Worm (Caenorhabditis elegans) whole organism, L2 larva: ENCODE data around the gene T26H5.11.

Source experiments
- C34F6.9 ChIP-seq: fragments of 150-350 bp; optimal IDR thresholded peaks from 2 replicates; lab custom pipeline; 2014; ENCODE audit warnings: missing biosample characterization, missing genetic modification characterization
- F13H6.1 ChIP-seq: sonication (generic microtip); optimal IDR thresholded peaks from 2 replicates; lab custom pipeline; 2016; ENCODE audit warnings: missing genetic modification characterization, missing compliant biosample characterization
- Y55F3AM.14 ChIP-seq: fragments of 200-800 bp; sonication (Bioruptor generic); optimal IDR thresholded peaks from 2 replicates; lab custom pipeline; 2018; ENCODE audit warnings: mild to moderate bottlenecking, missing genetic modification characterization, missing compliant biosample characterization
- ZK546.5 ChIP-seq: sonication (generic microtip); optimal IDR thresholded peaks from 2 replicates; lab custom pipeline; 2017; ENCODE audit warnings: missing biosample characterization, missing genetic modification characterization
- alr-1 ChIP-seq: fragments of 150-350 bp; optimal IDR thresholded peaks from 2 replicates; lab custom pipeline; 2014; ENCODE audit warnings: missing biosample characterization, missing genetic modification characterization
- aly-2 ChIP-seq: fragments of 150-350 bp; optimal IDR thresholded peaks from 2 replicates; lab custom pipeline; 2014; ENCODE audit warnings: missing biosample characterization, missing genetic modification characterization
- ama-1 ChIP-seq: fragments of 150-350 bp; optimal IDR thresholded peaks from 2 replicates; lab custom pipeline; 2018; ENCODE audit warnings: inconsistent platforms
- blmp-1 ChIP-seq: sonication (generic microtip); optimal IDR thresholded peaks from 2 replicates; lab custom pipeline; 2017; ENCODE audit warnings: missing genetic modification characterization, mild to moderate bottlenecking, missing compliant biosample characterization, antibody characterized with exemption, moderate library complexity; ENCODE audit not compliant: insufficient read depth
- ceh-16 ChIP-seq: fragments of 150-350 bp; optimal IDR thresholded peaks from 2 replicates; lab custom pipeline; 2014; ENCODE audit warnings: missing biosample characterization, missing genetic modification characterization
- ceh-82 ChIP-seq: fragments of 150-350 bp; optimal IDR thresholded peaks from 2 replicates; lab custom pipeline; 2014; ENCODE audit warnings: missing biosample characterization, missing genetic modification characterization
- dmd-4 ChIP-seq: sonication (generic microtip); optimal IDR thresholded peaks from 2 replicates; lab custom pipeline; 2017; ENCODE audit warnings: missing biosample characterization, missing genetic modification characterization
- egl-27 ChIP-seq: sonication (generic microtip); optimal IDR thresholded peaks from 3 replicates; lab custom pipeline; 2017; ENCODE audit warnings: missing biosample characterization, missing genetic modification reagents, missing genetic modification characterization
- elt-1 ChIP-seq: fragments of 150-350 bp; optimal IDR thresholded peaks from 2 replicates; lab custom pipeline; 2014; ENCODE audit warnings: missing biosample characterization, missing genetic modification characterization
- elt-3 ChIP-seq: sonication (generic microtip); optimal IDR thresholded peaks from 2 replicates; lab custom pipeline; 2017; ENCODE audit warnings: missing biosample characterization, missing genetic modification characterization
- fos-1 ChIP-seq: fragments of 150-350 bp; optimal IDR thresholded peaks from 2 replicates; lab custom pipeline; 2014; ENCODE audit warnings: missing biosample characterization, missing genetic modification characterization
- lin-11 ChIP-seq: fragments of 150-350 bp; sonication (generic microtip); optimal IDR thresholded peaks from 2 replicates; lab custom pipeline; 2014; ENCODE audit warnings: missing biosample characterization, missing genetic modification characterization, inconsistent platforms, mixed read lengths
- lin-13 ChIP-seq: fragments of 150-350 bp; optimal IDR thresholded peaks from 2 replicates; lab custom pipeline; 2014; ENCODE audit warnings: missing biosample characterization, missing genetic modification reagents, missing genetic modification characterization
- lin-39 ChIP-seq: fragments of 150-350 bp; optimal IDR thresholded peaks from 2 replicates; lab custom pipeline; 2014; ENCODE audit warnings: missing biosample characterization, missing genetic modification reagents, missing genetic modification characterization
- lsy-2 ChIP-seq, 2 experiments: fragments of 150-350 bp in 1 of 2; sonication (generic microtip) in 1 of 2; optimal IDR thresholded peaks; 2 replicates each; lab custom pipeline; 2014 to 2017; ENCODE audit warnings: missing biosample characterization in 2 of 2, missing genetic modification characterization in 2 of 2
- mab-5 ChIP-seq: fragments of 150-350 bp; optimal IDR thresholded peaks from 2 replicates; lab custom pipeline; 2014; ENCODE audit warnings: missing biosample characterization, missing genetic modification characterization
- mbf-1 ChIP-seq: sonication (generic microtip); optimal IDR thresholded peaks from 2 replicates; lab custom pipeline; 2017; ENCODE audit warnings: missing biosample characterization, missing genetic modification characterization
- mdl-1 ChIP-seq, 2 experiments: fragments of 150-350 bp in 1 of 2; sonication (generic microtip) in 1 of 2; optimal IDR thresholded peaks; 2 replicates each; lab custom pipeline; 2017; ENCODE audit warnings: missing biosample characterization in 2 of 2, missing genetic modification characterization in 2 of 2
- nhr-11 ChIP-seq: fragments of 150-350 bp; optimal IDR thresholded peaks from 2 replicates; lab custom pipeline; 2014; ENCODE audit warnings: missing biosample characterization, missing genetic modification characterization
- nhr-21 ChIP-seq: fragments of 150-350 bp; optimal IDR thresholded peaks from 2 replicates; lab custom pipeline; 2014; ENCODE audit warnings: missing biosample characterization, missing genetic modification characterization
- nhr-237 ChIP-seq: fragments of 150-350 bp; optimal IDR thresholded peaks from 2 replicates; lab custom pipeline; 2014; ENCODE audit warnings: missing biosample characterization, missing genetic modification characterization
- nhr-25 ChIP-seq: fragments of 150-350 bp; sonication (generic microtip); optimal IDR thresholded peaks from 3 replicates; lab custom pipeline; 2014; ENCODE audit warnings: missing biosample characterization, missing genetic modification characterization
- nhr-6 ChIP-seq: fragments of 150-350 bp; optimal IDR thresholded peaks from 2 replicates; lab custom pipeline; 2014; ENCODE audit warnings: missing biosample characterization, missing genetic modification characterization
- nhr-77 ChIP-seq: fragments of 150-350 bp; optimal IDR thresholded peaks from 2 replicates; lab custom pipeline; 2014; ENCODE audit warnings: missing biosample characterization, missing genetic modification characterization
- peb-1 ChIP-seq: fragments of 150-350 bp; optimal IDR thresholded peaks from 2 replicates; lab custom pipeline; 2014; ENCODE audit warnings: missing biosample characterization, missing genetic modification characterization
- sem-4 ChIP-seq: fragments of 150-350 bp; optimal IDR thresholded peaks from 2 replicates; lab custom pipeline; 2014; ENCODE audit warnings: missing biosample characterization, missing genetic modification reagents, missing genetic modification characterization
- skn-1 ChIP-seq: sonication (generic microtip); optimal IDR thresholded peaks from 2 replicates; lab custom pipeline; 2017; ENCODE audit warnings: missing biosample characterization, missing genetic modification characterization
- sma-3 ChIP-seq: sonication (generic microtip); optimal IDR thresholded peaks from 2 replicates; lab custom pipeline; 2016; ENCODE audit warnings: missing genetic modification reagents, missing genetic modification characterization, missing compliant biosample characterization
- sma-9 ChIP-seq, 2 experiments: fragments of 150-350 bp in 1 of 2; sonication (generic microtip) in 1 of 2; optimal IDR thresholded peaks; 2 replicates each; lab custom pipeline; 2014 to 2016; ENCODE audit warnings: missing genetic modification characterization in 2 of 2, mild to moderate bottlenecking in 1 of 2, missing biosample characterization in 1 of 2, missing compliant biosample characterization in 1 of 2, missing genetic modification reagents in 1 of 2, moderate library complexity in 1 of 2
- unc-55 ChIP-seq: fragments of 150-350 bp; sonication (generic microtip); optimal IDR thresholded peaks from 3 replicates; lab custom pipeline; 2014; ENCODE audit warnings: missing biosample characterization, missing genetic modification reagents, missing genetic modification characterization
- unc-62 ChIP-seq: fragments of 150-350 bp; optimal IDR thresholded peaks from 2 replicates; lab custom pipeline; 2014; ENCODE audit warnings: missing biosample characterization, missing genetic modification reagents, missing genetic modification characterization
- zag-1 ChIP-seq: fragments of 150-350 bp; optimal IDR thresholded peaks from 2 replicates; lab custom pipeline; 2014; ENCODE audit warnings: missing biosample characterization, missing genetic modification characterization
- ztf-4 ChIP-seq: fragments of 150-350 bp; optimal IDR thresholded peaks from 2 replicates; lab custom pipeline; 2014; ENCODE audit warnings: missing biosample characterization, missing genetic modification characterization

Gene T26H5.11

ce11 chrV:15413847-15414246, 30.2 kb downstream of the T26H5.11 start, which contains the start of gene srh-264:
Gene srh-264 (plus strand): TSS chrV:15414147.
- TF ChIP-seq blmp-1 (tag; lab: Kevin White, UChicago) (no peak), nhr-11 (tag; lab: Kevin White, UChicago) (no peak), skn-1 (tag; lab: Kevin White, UChicago) (no peak), ZK546.5 (no peak), alr-1 (no peak), ceh-16 (no peak), aly-2 (no peak), zag-1 (tag; lab: Kevin White, UChicago) (no peak), lin-13 (GFP tag; lab: Kevin White, UChicago) (no peak), unc-55 (GFP tag; lab: Kevin White, UChicago) (no peak), dmd-4 (tag; lab: Kevin White, UChicago) (no peak), mab-5 (no peak), mbf-1 (tag; lab: Kevin White, UChicago) (no peak), lin-39 (no peak)

- TF ChIP-seq nhr-6 (tag; lab: Kevin White, UChicago) (no peak), nhr-77 (no peak), zag-1 (tag; lab: Kevin White, UChicago) (no peak), nhr-21 (no peak), sma-3 (no peak), ama-1 (lab: Kevin White, UChicago) (no peak), nhr-25 (no peak), elt-1 (no peak), alr-1 (no peak), C34F6.9 (tag; lab: Kevin White, UChicago) (no peak), lin-39 (no peak), Y55F3AM.14 (GFP tag; lab: Kevin White, UChicago) (no peak), ceh-82 (tag; lab: Kevin White, UChicago) (no peak), F13H6.1 (no peak), sem-4 (tag; lab: Kevin White, UChicago) (no peak), fos-1 (tag; lab: Kevin White, UChicago) (no peak), sma-9 (GFP tag; optimal IDR thresholded peaks at IDR 0.05; lab: Kevin White, UChicago) (no peak), sma-9 (tag; optimal IDR thresholded peaks at IDR 0.05; lab: Kevin White, UChicago) (no peak), unc-55 (GFP tag; lab: Kevin White, UChicago) (no peak), mab-5 (no peak), lin-11 (no peak)
Measured at ce11 chrV:15412625-15413024, 31.5 kb downstream of the T26H5.11 start, which contains the start of gene srbc-63. Gene srbc-63 (minus strand): TSS chrV:15412725.

DNA sequence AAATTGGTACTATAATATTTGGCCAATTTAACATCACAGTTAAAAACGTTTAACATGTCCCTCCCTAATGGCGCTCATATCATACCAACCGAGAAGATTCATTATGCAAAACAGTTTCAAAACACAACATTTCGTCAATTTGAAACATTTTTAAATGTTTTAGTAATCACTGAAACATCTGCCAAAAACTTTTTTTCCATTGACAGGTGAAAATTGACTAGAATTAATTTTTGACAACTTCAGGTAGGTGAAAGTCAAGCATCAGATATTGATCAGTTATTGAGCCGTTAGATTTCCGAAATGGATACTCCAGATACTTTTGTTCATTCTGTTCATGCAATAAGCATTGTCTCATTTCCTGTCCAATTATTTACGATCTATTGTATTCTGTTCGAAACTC, 37.2 kb downstream of the T26H5.11 start, which contains the start of gene srh-257:
srh-257 (plus strand) TSS at position 301 of the 400 bp plus-strand sequence.
- TF ChIP-seq zag-1 (tag; lab: Kevin White, UChicago): no peak
- no peak for TF ChIP-seq C34F6.9 (tag; lab: Kevin White, UChicago)

DNA sequence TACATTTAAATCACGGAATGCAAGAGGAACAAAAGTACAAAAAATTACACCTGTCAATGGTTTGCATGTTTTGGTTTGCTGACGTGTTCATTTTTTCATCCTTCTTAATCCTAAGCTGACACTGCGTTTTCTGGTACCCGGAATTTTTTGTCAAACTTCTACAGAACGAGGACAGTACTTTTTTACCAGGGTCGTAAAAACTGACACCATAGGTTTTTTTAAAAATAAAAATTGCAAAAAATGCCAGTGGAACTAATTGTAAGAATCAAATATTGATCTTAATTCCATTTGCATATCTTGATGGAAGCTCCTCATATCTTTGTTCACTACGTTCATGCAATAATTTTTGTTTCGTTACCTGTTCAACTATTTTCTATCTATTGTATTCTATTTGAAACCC, 39.2 kb downstream of the T26H5.11 start, which contains the start of gene srh-258:
srh-258 (plus strand) TSS at position 301 of the 400 bp plus-strand sequence.
- TF ChIP-seq lsy-2 (tag; optimal IDR thresholded peaks at IDR 0.05; lab: Kevin White, UChicago): no peak
- no peak for TF ChIP-seq elt-3 (tag; lab: Kevin White, UChicago)
- no peak for TF ChIP-seq nhr-77
- no peak for TF ChIP-seq lin-13 (GFP tag; lab: Kevin White, UChicago)
- TF ChIP-seq nhr-25: no peak
- TF ChIP-seq C34F6.9 (tag; lab: Kevin White, UChicago): no peak
- TF ChIP-seq fos-1 (tag; lab: Kevin White, UChicago): no peak
- TF ChIP-seq peb-1 (tag; lab: Kevin White, UChicago): no peak
- no peak for TF ChIP-seq ztf-4 (tag; lab: Kevin White, UChicago)
- no peak for TF ChIP-seq egl-27 (tag; lab: Kevin White, UChicago)
- TF ChIP-seq unc-62 (GFP tag; lab: Kevin White, UChicago): no peak
- no peak for TF ChIP-seq mdl-1 (tag; optimal IDR thresholded peaks at IDR 0.05; lab: Kevin White, UChicago)
- TF ChIP-seq nhr-237 (tag; lab: Kevin White, UChicago): no peak
- TF ChIP-seq mbf-1 (tag; lab: Kevin White, UChicago): no peak
